Worm (Caenorhabditis elegans) whole organism, L4 larva: ENCODE measurements around the gene nuo-1.

Experiments
- F44E2.7 ChIP-seq: fragments of 200-800 bp; sonication (Bioruptor generic); IDR thresholded peaks from 2 replicates; pipeline ENCODE4 v2.1.2; 2022; ENCODE audit warnings: missing genetic modification characterization, missing compliant biosample characterization
- Y48G9A.11 ChIP-seq: fragments of 200-800 bp; sonication (Bioruptor generic); IDR thresholded peaks from 2 replicates; pipeline ENCODE4 v1.3.6; 2022; ENCODE audit warnings: missing genetic modification reagents, missing genetic modification characterization, missing compliant biosample characterization
- Y5F2A.4 ChIP-seq: fragments of 200-800 bp; sonication (Bioruptor generic); optimal IDR thresholded peaks from 2 replicates; lab custom pipeline; 2018; ENCODE audit warnings: mild to moderate bottlenecking, missing genetic modification characterization, missing compliant biosample characterization
- Y75B8A.6 ChIP-seq: fragments of 200-800 bp; sonication (Bioruptor generic); IDR thresholded peaks from 2 replicates; pipeline ENCODE4 v1.3.6; 2022; ENCODE audit warnings: missing genetic modification reagents, missing genetic modification characterization, missing compliant biosample characterization
- ZK337.2 ChIP-seq: fragments of 200-800 bp; sonication (Bioruptor generic); IDR thresholded peaks from 2 replicates; pipeline ENCODE4 v1.3.6; 2022; ENCODE audit warnings: missing genetic modification reagents, missing genetic modification characterization, missing compliant biosample characterization
- aha-1 ChIP-seq: fragments of 150-350 bp; peaks from one replicate; lab custom pipeline; 2014; ENCODE audit warnings: missing biosample characterization, missing genetic modification characterization
- ama-1 ChIP-seq: fragments of 150-350 bp; optimal IDR thresholded peaks from 2 replicates; lab custom pipeline; 2014; ENCODE audit warnings: inconsistent platforms, mixed read lengths
- ceh-28 ChIP-seq: fragments of 150-350 bp; optimal IDR thresholded peaks from 2 replicates; lab custom pipeline; 2014; ENCODE audit warnings: missing biosample characterization, missing genetic modification reagents, missing genetic modification characterization
- ceh-44 ChIP-seq: fragments of 200-800 bp; sonication (Bioruptor generic); IDR thresholded peaks from 2 replicates; pipeline ENCODE4 v1.3.6; 2022; ENCODE audit warnings: missing genetic modification reagents, missing genetic modification characterization, missing compliant biosample characterization
- ceh-62 ChIP-seq: sonication (generic microtip); optimal IDR thresholded peaks from 2 replicates; lab custom pipeline; 2017; ENCODE audit warnings: missing biosample characterization, missing genetic modification characterization
- ctbp-1 ChIP-seq: fragments of 200-800 bp; sonication (Bioruptor generic); IDR thresholded peaks from 2 replicates; pipeline ENCODE4 v1.3.6; 2022; ENCODE audit warnings: missing genetic modification reagents, missing genetic modification characterization, missing compliant biosample characterization
- dmd-6 ChIP-seq: fragments of 200-800 bp; sonication (Bioruptor generic); IDR thresholded peaks from 2 replicates; pipeline ENCODE4 v1.3.6; 2022; ENCODE audit warnings: missing genetic modification reagents, missing genetic modification characterization, missing compliant biosample characterization
- dpl-1 ChIP-seq: fragments of 150-350 bp; optimal IDR thresholded peaks from 2 replicates; lab custom pipeline; 2014; ENCODE audit warnings: missing biosample characterization, missing genetic modification reagents, missing genetic modification characterization
- hlh-30 ChIP-seq: sonication (generic microtip); optimal IDR thresholded peaks from 2 replicates; lab custom pipeline; 2017; ENCODE audit warnings: antibody characterized with exemption, mild to moderate bottlenecking, missing genetic modification characterization, missing compliant biosample characterization; ENCODE audit not compliant: insufficient read depth
- jun-1 ChIP-seq: fragments of 150-350 bp; optimal IDR thresholded peaks from 2 replicates; lab custom pipeline; 2014; ENCODE audit warnings: missing biosample characterization, missing genetic modification reagents, missing genetic modification characterization
- lim-7 ChIP-seq: fragments of 200-800 bp; sonication (Bioruptor generic); IDR thresholded peaks from 2 replicates; pipeline ENCODE4 v1.3.6; 2022; ENCODE audit warnings: missing genetic modification characterization, missing compliant biosample characterization
- lin-29 ChIP-seq: fragments of 200-800 bp; sonication (Bioruptor generic); IDR thresholded peaks from 2 replicates; pipeline ENCODE4 v1.3.6; 2022; ENCODE audit warnings: missing genetic modification reagents, missing genetic modification characterization, missing compliant biosample characterization
- lin-38 ChIP-seq: fragments of 200-800 bp; sonication (Bioruptor generic); IDR thresholded peaks from 2 replicates; pipeline ENCODE4 v1.3.6; 2022; ENCODE audit warnings: missing genetic modification reagents, missing genetic modification characterization, missing compliant biosample characterization
- lir-3 ChIP-seq: sonication (generic microtip); optimal IDR thresholded peaks from 2 replicates; lab custom pipeline; 2016; ENCODE audit warnings: mild to moderate bottlenecking, missing genetic modification characterization, missing compliant biosample characterization
- lsy-2 ChIP-seq, 2 experiments: fragments of 150-350 bp in 1 of 2; sonication (generic microtip) in 1 of 2; optimal IDR thresholded peaks; 2 replicates each; lab custom pipeline; 2014 to 2017; ENCODE audit warnings: missing biosample characterization in 2 of 2, missing genetic modification characterization in 2 of 2
- madf-5 ChIP-seq, 2 experiments: fragments of 200-800 bp; sonication (Bioruptor generic); IDR thresholded peaks; 2 replicates each; pipeline ENCODE4 v1.3.6; 2022; ENCODE audit warnings: missing compliant biosample characterization in 2 of 2, missing genetic modification characterization in 2 of 2
- mdt-29 ChIP-seq: fragments of 200-800 bp; sonication (Bioruptor generic); IDR thresholded peaks from 2 replicates; pipeline ENCODE4 v1.3.6; 2022; ENCODE audit warnings: missing genetic modification reagents, missing genetic modification characterization, missing compliant biosample characterization
- mes-2 ChIP-seq: sonication (generic microtip); optimal IDR thresholded peaks from 2 replicates; lab custom pipeline; 2016; ENCODE audit warnings: missing genotype, mild to moderate bottlenecking, missing genetic modification characterization, missing compliant biosample characterization; ENCODE audit not compliant: poor library complexity, severe bottlenecking
- nhr-111 ChIP-seq: fragments of 200-800 bp; sonication (Bioruptor generic); optimal IDR thresholded peaks from 2 replicates; lab custom pipeline; 2018; ENCODE audit warnings: mild to moderate bottlenecking, missing genetic modification characterization, missing compliant biosample characterization
- nhr-28 ChIP-seq: fragments of 150-350 bp; optimal IDR thresholded peaks from 2 replicates; lab custom pipeline; 2014; ENCODE audit warnings: missing biosample characterization, missing genetic modification characterization
- nhr-76 ChIP-seq: fragments of 150-350 bp; optimal IDR thresholded peaks from 2 replicates; lab custom pipeline; 2014; ENCODE audit warnings: missing biosample characterization, missing genetic modification characterization
- nhr-77 ChIP-seq: fragments of 150-350 bp; optimal IDR thresholded peaks from 2 replicates; lab custom pipeline; 2014; ENCODE audit warnings: missing biosample characterization, missing genetic modification characterization
- pha-4 ChIP-seq, 2 experiments: fragments of 150-350 bp in 1 of 2; fragments of 200-800 bp in 1 of 2; sonication (Bioruptor generic) in 1 of 2; IDR thresholded peaks in 1 of 2; optimal IDR thresholded peaks in 1 of 2; 2 replicates each; pipeline versions ENCODE4 v1.3.6 to Lab custom; 2014 to 2022; ENCODE audit warnings: missing genetic modification characterization in 2 of 2, missing genetic modification reagents in 2 of 2, missing biosample characterization in 1 of 2, missing compliant biosample characterization in 1 of 2
- sdz-12 ChIP-seq: fragments of 200-800 bp; sonication (Bioruptor generic); optimal IDR thresholded peaks from 2 replicates; lab custom pipeline; 2018; ENCODE audit warnings: mild to moderate bottlenecking, missing genetic modification characterization, missing compliant biosample characterization
- skn-1 ChIP-seq: fragments of 150-350 bp; optimal IDR thresholded peaks from 2 replicates; lab custom pipeline; 2014; ENCODE audit warnings: missing biosample characterization, missing genetic modification characterization
- snpc-1.2 ChIP-seq: fragments of 200-800 bp; sonication (Bioruptor generic); IDR thresholded peaks from 2 replicates; pipeline ENCODE4 v1.3.6; 2022; ENCODE audit warnings: missing genetic modification reagents, missing genetic modification characterization, missing compliant biosample characterization
- snpc-4 ChIP-seq: fragments of 150-350 bp; optimal IDR thresholded peaks from 2 replicates; lab custom pipeline; 2014; ENCODE audit warnings: missing biosample characterization, missing genetic modification characterization
- tag-97 ChIP-seq: fragments of 200-800 bp; sonication (Bioruptor generic); IDR thresholded peaks from 2 replicates; pipeline ENCODE4 v1.3.6; 2022; ENCODE audit warnings: missing genetic modification characterization, missing compliant biosample characterization
- tra-1 ChIP-seq: fragments of 200-800 bp; sonication (Bioruptor generic); IDR thresholded peaks from 2 replicates; pipeline ENCODE4 v1.3.6; 2022; ENCODE audit warnings: missing genetic modification reagents, missing genetic modification characterization, missing compliant biosample characterization
- unc-130 ChIP-seq: sonication (generic microtip); optimal IDR thresholded peaks from 2 replicates; lab custom pipeline; 2016; ENCODE audit warnings: missing genetic modification reagents, missing genetic modification characterization, missing compliant biosample characterization
- unc-62 ChIP-seq, 3 experiments: fragments of 150-350 bp in 1 of 3; sonication (generic microtip); optimal IDR thresholded peaks in 2 of 3; peaks in 1 of 3; 1 replicate in 1 of 3; 2 replicates in 2 of 3; lab custom pipeline; 2014 to 2017; ENCODE audit warnings: missing biosample characterization in 3 of 3, missing genetic modification characterization in 3 of 3, missing genetic modification reagents in 3 of 3, missing genotype in 1 of 3
- ztf-11 ChIP-seq: fragments of 150-350 bp; optimal IDR thresholded peaks from 2 replicates; lab custom pipeline; 2014; ENCODE audit warnings: missing biosample characterization, missing genetic modification characterization

Gene nuo-1

ce11 chrII:11094431-11094830 lies 3.2 kb upstream of the nuo-1 start:
- TF ChIP-seq skn-1 (no peak), unc-62 (GFP tag; optimal IDR thresholded peaks at IDR 0.05 in 1 of 2; lab: Kevin White, UChicago) (peak in 1 of 2 experiments; percentile 26), unc-62 (tag; optimal IDR thresholded peaks at IDR 0.05; lab: Kevin White, UChicago) (no peak), unc-130 (no peak), aha-1 (peak; percentile 15)
- TF ChIP-seq, all 104 proteins: peak for 2

DNA sequence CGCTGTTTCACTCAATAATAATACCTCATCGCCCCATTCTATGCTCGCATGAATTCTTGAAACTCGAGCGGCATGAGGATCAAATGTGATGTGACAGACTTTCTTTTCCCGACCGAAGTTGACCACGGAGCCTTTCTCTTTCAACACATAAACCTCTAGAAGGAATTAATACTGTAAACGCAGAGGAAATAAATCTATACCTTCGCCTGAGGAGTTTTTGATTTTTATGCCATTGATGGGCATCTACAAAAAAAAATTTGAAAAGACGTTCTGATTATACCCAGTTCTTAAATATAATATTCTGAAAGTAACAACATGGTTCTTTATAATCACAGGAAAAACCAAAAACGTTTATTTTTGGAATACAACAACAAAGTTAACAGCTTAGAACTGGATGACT lies 1.4 kb upstream of the nuo-1 start, which contains the start of gene nbs-1:
Gene nbs-1 (minus strand): TSS at position 246 of the 400 bp plus-strand sequence.
- TF ChIP-seq ZK337.2 = no peak
- TF ChIP-seq ctbp-1 (GFP tag; lab: Robert Waterston, UW) = no peak
- no peak for TF ChIP-seq tra-1 (GFP tag; lab: Robert Waterston, UW)
- TF ChIP-seq nhr-111 (GFP tag; lab: Kevin White, UChicago) = no peak
- TF ChIP-seq F44E2.7 (GFP tag; lab: Robert Waterston, UW) = no peak
- TF ChIP-seq snpc-4 = no peak
- TF ChIP-seq ama-1 = peak; percentile 14
- 0 out of 2 replicates have a peak, but pooled peaks have one; percentile 38 for TF ChIP-seq Y48G9A.11 (GFP tag; lab: Robert Waterston, UW)
- TF ChIP-seq ceh-28 (tag; lab: Kevin White, UChicago) = no peak
- TF ChIP-seq nhr-28 = no peak
- TF ChIP-seq ceh-44 (GFP tag; lab: Robert Waterston, UW) = no peak
- no peak for TF ChIP-seq lim-7 (GFP tag; lab: Robert Waterston, UW)
- TF ChIP-seq lin-38 = peak; percentile 49; the same call in 1 of the 2 replicates
- peak; percentile 54; the same call in 1 of the 2 replicates for TF ChIP-seq snpc-1.2 (GFP tag; lab: Robert Waterston, UW)
- no peak for TF ChIP-seq ceh-62 (tag; lab: Kevin White, UChicago)
- no peak for TF ChIP-seq dmd-6 (GFP tag; lab: Robert Waterston, UW)
- TF ChIP-seq unc-62 (GFP tag; optimal IDR thresholded peaks at IDR 0.05 in 1 of 2; lab: Kevin White, UChicago) = no peak
- TF ChIP-seq unc-62 (tag; optimal IDR thresholded peaks at IDR 0.05; lab: Kevin White, UChicago) = no peak
- TF ChIP-seq nhr-76 (tag; lab: Kevin White, UChicago) = no peak
- TF ChIP-seq lsy-2 (tag; optimal IDR thresholded peaks at IDR 0.05; lab: Kevin White, UChicago) = peak in 1 of 2 experiments; percentile 29
- no peak for TF ChIP-seq hlh-30 (tag; lab: Kevin White, UChicago)
- TF ChIP-seq jun-1 (tag; lab: Kevin White, UChicago) = no peak
- no peak for TF ChIP-seq dpl-1 (GFP tag; lab: Kevin White, UChicago)
- TF ChIP-seq lin-29 (GFP tag; lab: Robert Waterston, UW) = no peak
- TF ChIP-seq Y75B8A.6 = no peak
- no peak for TF ChIP-seq nhr-77 (tag; lab: Kevin White, UChicago)
- no peak for TF ChIP-seq lir-3
- no peak for TF ChIP-seq aha-1
- TF ChIP-seq mes-2 = peak; percentile 21
- TF ChIP-seq madf-5 (GFP tag; IDR thresholded peaks at IDR 0.05; lab: Robert Waterston, UW) = no peak
- TF ChIP-seq tag-97 (GFP tag; lab: Robert Waterston, UW) = no peak
- TF ChIP-seq Y5F2A.4 = no peak

DNA sequence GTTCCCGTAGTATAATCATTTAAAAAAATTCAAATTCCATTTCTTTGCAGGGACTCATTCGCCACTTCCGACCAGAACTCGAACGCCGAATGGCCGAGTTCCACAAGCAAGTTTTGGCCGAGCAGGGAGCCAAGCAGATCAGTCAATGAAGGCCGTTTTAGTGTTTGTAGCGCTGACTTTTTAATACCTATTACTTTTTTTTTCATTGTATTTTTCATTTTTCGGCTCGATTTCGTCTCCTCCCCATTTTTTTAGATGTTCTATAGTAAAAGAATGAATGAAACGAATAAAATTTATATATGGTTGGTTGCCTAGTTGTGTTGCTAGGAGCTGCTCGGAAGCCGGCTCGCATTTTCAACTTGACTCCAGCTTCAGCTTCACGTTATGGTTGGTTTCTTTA lies 2.2 kb downstream of the nuo-1 start, which contains the start of gene C09H10.4:
Gene C09H10.4 (plus strand): TSS at position 301 of the 400 bp plus-strand sequence.
- no peak for TF ChIP-seq ztf-11 (tag; lab: Kevin White, UChicago)
- peak in 1 of 2 experiments; percentile 36 for TF ChIP-seq unc-62 (GFP tag; optimal IDR thresholded peaks at IDR 0.05 in 1 of 2; lab: Kevin White, UChicago)
- no peak for TF ChIP-seq unc-62 (tag; optimal IDR thresholded peaks at IDR 0.05; lab: Kevin White, UChicago)
- no peak for TF ChIP-seq jun-1 (tag; lab: Kevin White, UChicago)
- TF ChIP-seq mdt-29 (GFP tag; lab: Robert Waterston, UW) = no peak
- no peak for TF ChIP-seq aha-1
- no peak for TF ChIP-seq sdz-12
- 0 out of 2 replicates have a peak, but pooled peaks have one; percentile 11 for TF ChIP-seq pha-4 (GFP tag; IDR thresholded peaks at IDR 0.05; lab: Robert Waterston, UW)
- no peak for TF ChIP-seq pha-4 (tag; optimal IDR thresholded peaks at IDR 0.05; lab: Kevin White, UChicago)
